Fruit fly (Drosophila melanogaster) S2 (cell line): ENCODE data around the gene CG10919.
A peak's percentile ranks its signal among the peaks of the same experiment; 100 is the strongest.

Experiments used
- CG8478 ChIP-seq: fragments of >200 bp; optimal IDR thresholded peaks from 2 replicates; lab custom pipeline; 2018
- CTCF ChIP-seq, 2 experiments: fragments of >200 bp; optimal IDR thresholded peaks; 2 replicates each; lab custom pipeline; 2018

CG10919 gene

DNA sequence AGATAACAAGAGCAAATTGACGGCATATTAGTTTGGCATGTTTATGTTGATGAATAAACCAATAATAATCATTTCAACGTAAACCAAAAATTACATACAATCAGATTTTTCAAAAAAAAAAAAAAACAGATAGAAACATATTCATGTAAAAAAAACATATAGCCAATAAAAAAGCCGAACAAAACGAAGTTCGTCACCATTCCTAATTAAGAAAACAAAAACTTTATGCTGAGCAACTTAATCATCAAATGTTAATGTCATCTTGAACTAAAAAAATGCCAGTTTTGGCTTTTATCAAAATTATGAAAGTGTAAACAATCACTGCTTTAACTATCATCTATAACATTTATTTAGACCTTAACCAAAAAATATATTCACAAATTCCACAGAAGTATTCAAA lies at the start of gene CG10919:
Gene CG10919 (plus strand): TSS at position 301 of the 400 bp plus-strand sequence.
- no peak for TF ChIP-seq CG8478 (lab: Kevin White, UChicago)
- TF ChIP-seq CTCF (optimal IDR thresholded peaks at IDR 0.05; lab: Kevin White, UChicago) = no peak

DNA sequence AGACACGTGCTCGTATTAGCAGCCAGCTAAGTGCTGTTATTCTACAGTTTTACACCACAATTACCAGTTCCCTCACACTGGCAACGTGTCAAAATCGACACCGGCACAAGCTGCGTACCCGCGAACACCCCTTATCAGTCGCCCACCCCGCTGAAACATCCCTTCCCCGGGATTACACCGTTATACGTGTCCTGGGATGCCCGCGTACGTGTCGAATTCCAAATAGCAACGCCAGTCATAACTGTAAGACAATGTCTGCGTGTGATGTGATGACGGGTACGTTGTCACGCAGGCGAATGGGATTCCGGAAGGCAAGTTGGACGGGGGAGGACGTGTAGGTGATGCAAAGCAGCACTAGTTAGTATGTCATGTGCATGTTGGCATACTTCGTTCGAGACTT lies 37.9 kb upstream of the CG10919 start:
- TF ChIP-seq CTCF (optimal IDR thresholded peaks at IDR 0.05; lab: Kevin White, UChicago) = no peak
- TF ChIP-seq CG8478 (lab: Kevin White, UChicago) = no peak

DNA sequence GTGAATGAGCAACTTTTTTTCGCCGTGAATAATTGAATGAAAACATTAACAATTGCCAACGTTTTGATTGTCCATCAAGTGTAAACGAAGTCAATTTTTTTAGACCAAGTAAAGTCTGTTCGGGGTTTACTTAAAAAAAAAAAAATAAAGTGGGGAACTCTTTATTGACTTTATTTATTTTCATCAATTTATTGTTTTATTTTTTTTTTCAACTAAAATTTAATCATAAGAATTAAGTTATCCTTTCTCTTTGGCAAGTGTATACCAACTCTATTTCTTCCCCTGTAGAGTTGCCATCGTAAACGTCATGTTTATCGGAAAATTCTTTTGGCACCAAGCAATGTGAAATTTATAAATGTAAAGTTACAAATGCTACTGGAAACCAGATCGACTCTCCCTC lies 35.8 kb upstream of the CG10919 start, which contains the start of gene CG2616:
Gene CG2616 (plus strand): TSS at position 301 of the 400 bp plus-strand sequence.
- no peak for TF ChIP-seq CTCF (optimal IDR thresholded peaks at IDR 0.05; lab: Kevin White, UChicago)
- no peak for TF ChIP-seq CG8478 (lab: Kevin White, UChicago)

DNA sequence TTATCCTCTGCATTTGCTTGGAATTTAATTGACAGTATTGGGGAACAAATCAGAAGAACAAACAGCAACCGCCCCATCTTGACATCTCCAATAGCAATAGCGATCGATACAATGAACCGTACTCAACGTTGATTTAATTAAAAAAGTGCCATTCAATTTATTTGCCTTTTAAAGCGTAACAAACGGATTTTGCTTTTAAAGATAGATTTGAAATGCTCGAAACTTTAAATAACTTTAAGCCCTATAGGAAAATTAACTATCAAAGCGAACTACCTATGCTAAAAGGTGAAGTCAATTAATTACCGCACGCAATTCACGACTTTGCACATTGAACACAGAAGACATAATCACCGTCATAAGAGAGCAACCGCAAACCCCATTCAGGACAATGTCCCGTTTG lies 18.5 kb upstream of the CG10919 start, which contains the start of gene CG43254:
Gene CG43254 (minus strand): TSS at position 101 of the 400 bp plus-strand sequence.
- no peak for TF ChIP-seq CTCF (optimal IDR thresholded peaks at IDR 0.05; lab: Kevin White, UChicago)
- no peak for TF ChIP-seq CG8478 (lab: Kevin White, UChicago)

DNA sequence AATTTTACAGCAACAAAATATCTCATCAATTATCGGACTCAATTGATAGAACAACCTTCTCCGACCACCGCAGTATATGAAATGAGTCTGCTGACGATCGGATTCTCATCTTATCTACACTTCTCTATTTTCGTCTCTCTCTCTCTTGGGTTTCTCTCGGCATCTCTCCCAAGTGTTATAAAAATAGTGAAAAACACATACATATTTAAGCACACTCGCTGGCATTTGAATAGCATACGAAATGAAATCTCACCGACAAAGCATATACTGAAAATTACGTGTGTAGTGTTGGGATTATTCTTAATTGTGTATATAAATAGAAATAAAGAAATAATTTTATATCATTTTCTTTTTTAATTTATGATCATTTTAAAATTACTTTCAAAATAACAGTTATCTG lies 7.9 kb upstream of the CG10919 start, which contains the start of gene pyd3:
Gene pyd3 (minus strand): TSS at position 87 of the 400 bp plus-strand sequence.
- TF ChIP-seq CTCF (optimal IDR thresholded peaks at IDR 0.05; lab: Kevin White, UChicago) = no peak
- TF ChIP-seq CG8478 (lab: Kevin White, UChicago) = no peak

DNA sequence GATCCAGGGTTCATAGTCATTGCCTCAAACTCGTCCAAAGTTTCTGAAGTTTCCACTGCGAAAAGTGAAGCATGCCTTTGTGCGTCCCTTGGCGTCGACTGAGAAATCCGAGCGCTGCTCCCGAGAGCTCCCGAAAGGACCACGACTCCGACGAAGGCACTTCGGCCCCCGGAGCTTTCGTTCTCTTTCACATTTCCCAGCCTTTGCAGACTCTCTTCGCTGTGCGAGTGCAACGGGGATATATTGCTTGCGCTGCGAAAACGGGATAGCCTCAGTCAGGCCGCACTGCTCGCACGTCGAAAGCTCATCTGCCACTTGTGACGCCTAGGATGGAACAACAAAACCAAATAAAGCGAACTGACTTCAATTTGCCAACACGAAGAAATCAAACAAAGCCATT lies 4.4 kb upstream of the CG10919 start:
- TF ChIP-seq CG8478 (lab: Kevin White, UChicago) (no peak), CTCF (optimal IDR thresholded peaks at IDR 0.05; lab: Kevin White, UChicago) (no peak)

DNA sequence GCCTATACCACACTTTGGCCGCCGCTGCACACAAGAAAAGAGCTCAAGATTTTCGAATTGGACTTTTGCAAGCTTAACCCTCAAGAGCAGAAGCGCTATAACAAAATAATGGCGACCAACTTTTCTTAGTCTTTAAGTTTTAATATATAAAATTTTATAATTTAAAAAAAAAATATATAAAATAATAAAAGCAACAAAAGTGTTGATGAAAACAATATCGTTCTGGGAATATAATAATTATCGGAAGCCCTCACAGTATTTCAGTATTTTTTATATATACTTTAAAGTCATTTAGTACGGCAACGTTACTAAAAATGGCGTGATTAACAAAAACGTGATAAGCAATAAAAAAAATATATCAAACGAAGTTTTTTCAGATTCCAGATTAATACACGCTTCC lies 1.6 kb downstream of the CG10919 start, which contains the start of gene Sp7:
Gene Sp7 (plus strand): TSS at position 301 of the 400 bp plus-strand sequence.
- TF ChIP-seq CTCF (optimal IDR thresholded peaks at IDR 0.05; lab: Kevin White, UChicago) = no peak
- TF ChIP-seq CG8478 (lab: Kevin White, UChicago) = no peak

DNA sequence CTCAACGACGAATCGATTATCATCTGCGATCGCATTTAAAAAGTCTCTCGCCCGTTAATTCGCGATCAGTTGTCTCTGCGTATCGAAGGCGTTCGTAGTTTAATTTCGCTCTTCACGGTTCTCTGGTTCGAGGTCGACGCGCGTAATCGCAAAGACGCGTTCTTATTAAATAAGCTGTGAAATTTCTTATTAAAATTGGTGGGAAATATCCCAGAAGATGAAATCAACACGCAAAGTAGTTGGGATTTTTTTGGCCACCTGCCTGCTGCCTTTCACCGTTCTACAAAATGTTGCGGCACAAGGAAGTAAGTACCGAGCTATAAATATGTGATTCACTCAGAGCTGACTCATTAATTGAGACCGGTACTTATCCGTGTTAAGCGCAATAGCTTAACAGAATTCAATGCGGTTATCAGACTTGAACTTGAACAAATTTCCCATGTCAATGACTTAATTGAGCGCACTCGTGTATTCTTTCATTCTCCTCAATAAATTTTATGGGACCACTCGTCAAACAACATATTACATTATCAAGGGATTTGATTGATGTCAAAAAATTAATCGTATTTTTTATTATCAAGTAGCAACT lies 3.1 kb downstream of the CG10919 start:
- no peak for TF ChIP-seq CG8478 (lab: Kevin White, UChicago)
- TF ChIP-seq CTCF (optimal IDR thresholded peaks at IDR 0.05; lab: Kevin White, UChicago) = no peak

DNA sequence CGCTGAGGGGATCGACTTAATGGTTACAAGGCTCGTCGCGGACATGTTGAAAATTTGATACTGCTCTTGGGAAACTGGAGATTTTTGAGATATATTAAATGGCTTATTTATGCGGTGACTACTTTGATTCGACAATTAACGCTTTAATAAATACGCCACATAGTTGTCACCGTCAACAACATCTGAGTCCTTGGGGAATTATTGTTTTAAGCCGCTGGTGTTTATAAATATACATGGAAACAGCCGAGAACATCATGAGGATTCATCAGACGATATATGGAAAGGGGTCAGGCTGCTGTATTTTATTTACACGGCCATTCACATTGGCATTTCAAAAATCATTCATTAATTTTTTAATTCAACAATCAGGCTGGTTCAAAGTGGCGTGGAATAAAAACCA lies 13.7 kb downstream of the CG10919 start, which contains the start of gene CG11286:
Gene CG11286 (minus strand): TSS at position 101 of the 400 bp plus-strand sequence.
- no peak for TF ChIP-seq CG8478 (lab: Kevin White, UChicago)
- TF ChIP-seq CTCF (optimal IDR thresholded peaks at IDR 0.05; lab: Kevin White, UChicago) = no peak

DNA sequence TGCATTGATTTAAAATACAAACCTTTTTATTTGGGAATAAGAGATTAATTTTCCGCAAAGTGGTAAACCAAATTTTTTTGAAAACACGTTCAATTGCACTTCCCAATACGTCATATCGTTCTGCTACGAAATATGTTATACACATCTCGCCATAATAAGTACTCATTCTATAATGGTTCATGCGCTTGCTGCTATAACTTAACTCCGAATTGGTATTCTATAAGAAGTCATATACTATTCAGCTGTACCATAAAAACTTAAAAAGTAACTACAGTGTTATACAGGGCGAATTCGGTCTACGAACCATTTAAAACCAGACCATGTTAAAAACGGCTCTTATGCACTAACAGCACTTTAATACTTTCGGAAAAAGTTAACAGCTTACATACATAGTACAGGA lies 21.7 kb downstream of the CG10919 start:
- no peak for TF ChIP-seq CG8478 (lab: Kevin White, UChicago)
- peak; percentile 39 to 49 for TF ChIP-seq CTCF (optimal IDR thresholded peaks at IDR 0.05; lab: Kevin White, UChicago)

DNA sequence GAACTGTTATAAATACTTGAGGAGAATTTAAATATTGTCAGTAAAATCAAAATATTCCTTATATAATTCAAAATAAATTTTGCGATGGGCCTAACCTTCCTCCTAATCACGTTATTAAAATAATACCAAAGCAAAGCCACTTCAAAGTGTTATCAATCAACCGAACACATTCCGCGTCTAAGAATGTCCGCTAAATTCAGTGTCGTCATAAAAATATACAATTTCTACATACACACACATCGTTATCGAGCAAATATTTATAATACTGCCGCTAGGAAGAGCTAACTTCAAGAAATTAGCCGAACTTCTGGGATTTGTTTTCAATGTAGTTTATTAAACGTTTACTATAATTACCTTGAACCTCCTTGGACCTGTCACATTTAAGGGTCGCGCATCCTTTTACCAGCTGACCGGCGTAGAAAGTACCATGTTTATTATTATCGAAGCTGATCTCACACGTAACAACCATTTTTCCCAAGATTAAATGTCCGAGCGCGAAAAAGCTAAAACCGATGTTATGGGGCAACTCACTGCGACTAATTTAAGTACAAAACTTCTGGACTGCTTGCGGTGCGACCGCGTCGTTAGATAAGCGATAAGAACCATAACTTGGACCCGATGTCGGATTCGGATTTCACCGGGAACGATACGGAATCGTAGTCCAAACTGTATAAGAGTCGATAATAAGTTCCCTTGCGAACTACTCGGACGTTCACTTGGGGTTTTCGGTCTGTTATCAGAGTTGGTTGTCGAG lies 25.2 kb downstream of the CG10919 start, which contains the start of gene CG18747:
Gene CG18747 (minus strand): TSS at position 514 of the 754 bp plus-strand sequence.
- TF ChIP-seq CTCF (optimal IDR thresholded peaks at IDR 0.05; lab: Kevin White, UChicago) = no peak
- TF ChIP-seq CG8478 (lab: Kevin White, UChicago) = no peak

DNA sequence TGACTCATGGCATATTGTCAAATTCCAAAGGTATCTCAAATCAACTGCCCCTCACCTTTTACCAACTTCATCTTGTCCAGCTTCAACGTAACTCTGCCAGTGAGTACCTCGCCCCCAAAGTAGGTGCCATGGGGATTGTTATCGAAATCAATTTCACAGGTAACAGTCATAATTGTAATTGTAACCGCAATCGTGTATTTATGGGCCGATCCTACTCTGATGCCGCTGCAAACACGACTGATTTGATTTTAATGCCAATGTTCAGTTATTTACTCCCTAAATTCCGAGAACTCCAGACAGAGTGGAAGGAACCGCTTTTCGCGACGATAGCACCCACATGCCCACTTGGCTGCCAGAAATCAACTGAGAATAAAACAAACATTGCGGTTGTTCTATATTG lies 27.9 kb downstream of the CG10919 start, which contains the start of gene CG18745:
Gene CG18745 (minus strand): TSS at position 336 of the 400 bp plus-strand sequence.
- no peak for TF ChIP-seq CTCF (optimal IDR thresholded peaks at IDR 0.05; lab: Kevin White, UChicago)
- no peak for TF ChIP-seq CG8478 (lab: Kevin White, UChicago)

DNA sequence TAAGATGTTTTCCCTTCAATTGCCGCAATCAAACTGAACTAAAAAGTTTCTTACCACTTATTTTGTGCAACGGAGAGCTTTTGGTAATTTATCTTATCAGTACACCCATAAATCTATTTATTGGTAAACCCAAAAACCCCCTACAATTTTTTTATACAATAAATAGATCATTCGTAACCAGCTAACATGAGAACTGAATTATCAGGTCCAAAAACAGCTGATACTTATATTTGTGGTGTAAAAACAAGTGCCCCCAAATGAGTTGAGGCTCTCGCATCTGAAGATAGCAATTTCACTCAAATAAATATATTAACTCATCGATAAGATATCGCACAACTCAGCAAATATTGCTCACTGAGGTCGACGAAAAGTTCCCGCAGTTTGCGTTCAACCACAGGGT lies 30.0 kb downstream of the CG10919 start, which contains the start of gene CG18748:
Gene CG18748 (minus strand): TSS at position 25 of the 400 bp plus-strand sequence.
- no peak for TF ChIP-seq CTCF (optimal IDR thresholded peaks at IDR 0.05; lab: Kevin White, UChicago)
- no peak for TF ChIP-seq CG8478 (lab: Kevin White, UChicago)

DNA sequence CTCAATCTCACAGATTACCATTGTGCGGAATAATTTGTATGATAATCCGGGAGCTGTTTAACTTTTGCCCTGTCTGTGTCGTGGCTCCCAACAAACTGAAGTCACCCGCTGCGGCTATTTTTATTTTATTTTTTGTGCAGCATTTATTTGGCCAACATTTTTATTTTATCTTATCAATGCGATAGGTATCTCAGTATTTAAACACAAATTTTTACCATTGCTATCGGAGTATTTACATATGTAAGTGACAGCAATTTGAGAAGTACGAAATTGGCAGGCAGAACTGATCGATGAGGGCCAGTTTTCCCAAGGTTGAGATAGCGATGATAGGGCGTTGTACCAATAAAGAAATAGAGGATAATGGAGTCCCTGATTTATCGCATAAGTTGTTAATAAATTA lies 32.2 kb downstream of the CG10919 start, which contains the start of gene CG18746:
Gene CG18746 (minus strand): TSS at position 101 of the 400 bp plus-strand sequence.
- TF ChIP-seq CG8478 (lab: Kevin White, UChicago) = no peak
- no peak for TF ChIP-seq CTCF (optimal IDR thresholded peaks at IDR 0.05; lab: Kevin White, UChicago)

DNA sequence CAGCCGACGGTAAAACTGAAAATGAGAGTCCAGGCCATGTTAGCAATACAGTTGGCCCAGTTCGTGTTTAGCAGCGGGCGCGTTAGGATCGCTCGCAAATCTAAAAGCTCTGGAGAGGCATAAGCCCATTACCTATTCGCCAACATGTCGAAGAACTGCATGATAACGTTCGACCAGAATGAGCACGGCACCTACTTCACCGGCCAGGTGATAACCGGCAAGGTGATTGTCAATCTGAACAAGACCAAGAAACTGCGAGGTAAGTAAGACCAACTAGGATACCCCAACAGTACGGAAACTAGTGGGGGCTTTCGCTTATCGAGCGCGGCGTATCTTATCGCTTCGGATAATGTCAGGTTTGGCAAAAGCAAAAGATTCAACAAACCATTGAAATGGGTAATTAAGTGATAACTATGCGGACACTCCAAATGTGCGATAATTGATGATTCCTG lies 32.7 kb downstream of the CG10919 start, which contains the start of gene CG10086:
Gene CG10086 (plus strand): TSS at position 51 of the 452 bp plus-strand sequence.
- TF ChIP-seq CG8478 (lab: Kevin White, UChicago) = no peak
- TF ChIP-seq CTCF (optimal IDR thresholded peaks at IDR 0.05; lab: Kevin White, UChicago) = no peak
